Worm (Caenorhabditis elegans): ENCODE data around the gene elmd-1.

- TF ChIP-seq cog-1 (tag; optimal IDR thresholded peaks at IDR 0.05) (no peak), flt-1 (GFP tag; IDR thresholded peaks at IDR 0.05) (no peak), klf-2 (GFP tag; conservative IDR thresholded peaks at IDR 0.05) (no peak), ztf-29 (GFP tag; IDR thresholded peaks at IDR 0.05) (no peak)
Observed at ce11 chrIII:3351672-3352071, 38.0 kb upstream of the elmd-1 start.

Measured in whole organism, midembryonic.